Fruit fly (Drosophila melanogaster) whole organism, prepupa: Measurements from ENCODE around the gene CG13675.

Experiments
- CG10631 ChIP-seq: fragments of 200-800 bp; sonication (Bioruptor generic); optimal IDR thresholded peaks from 2 replicates; lab custom pipeline; 2016; ENCODE audit warnings: missing biosample characterization, missing genetic modification characterization
- CG11762 ChIP-seq: fragments of 200-800 bp; sonication (Bioruptor generic); optimal IDR thresholded peaks from 3 replicates; lab custom pipeline; 2016; ENCODE audit warnings: missing biosample characterization, missing genetic modification characterization; ENCODE audit not compliant: insufficient read depth
- CG11902 ChIP-seq: fragments of 200-800 bp; sonication (Bioruptor generic); optimal IDR thresholded peaks from 3 replicates; lab custom pipeline; 2016; ENCODE audit warnings: missing biosample characterization, missing genetic modification characterization
- CG15336 ChIP-seq: fragments of 200-800 bp; sonication (Bioruptor generic); IDR thresholded peaks from 2 replicates; pipeline ENCODE4 v1.3.6; 2022; ENCODE audit warnings: missing biosample characterization, missing genetic modification characterization
- CG1621 ChIP-seq: fragments of 200-800 bp; sonication (Bioruptor generic); optimal IDR thresholded peaks from 3 replicates; lab custom pipeline; 2018; ENCODE audit warnings: missing biosample characterization, mild to moderate bottlenecking, missing genetic modification characterization
- CG16779 ChIP-seq: fragments of 200-800 bp; sonication (Bioruptor generic); optimal IDR thresholded peaks from 3 replicates; lab custom pipeline; 2017; ENCODE audit warnings: missing biosample characterization, mild to moderate bottlenecking, missing genetic modification characterization
- CG3032 ChIP-seq: fragments of 200-800 bp; optimal IDR thresholded peaks from 2 replicates; lab custom pipeline; 2019; ENCODE audit warnings: missing biosample characterization, mild to moderate bottlenecking, missing genetic modification characterization, moderate library complexity
- CG34406 ChIP-seq: fragments of 200-800 bp; sonication (Bioruptor generic); optimal IDR thresholded peaks from 3 replicates; lab custom pipeline; 2016; ENCODE audit warnings: missing biosample characterization, missing genetic modification characterization
- CG4318 ChIP-seq: fragments of 200-800 bp; sonication (Bioruptor generic); optimal IDR thresholded peaks from 3 replicates; lab custom pipeline; 2017; ENCODE audit warnings: missing biosample characterization, mild to moderate bottlenecking, missing genetic modification characterization
- CG6163 ChIP-seq: fragments of 200-800 bp; sonication (Bioruptor generic); IDR thresholded peaks from 3 replicates; pipeline ENCODE4 v1.3.6; 2022; ENCODE audit warnings: missing biosample characterization, missing genetic modification characterization
- CG6276 ChIP-seq: fragments of 200-800 bp; sonication (Bioruptor generic); optimal IDR thresholded peaks from 2 replicates; lab custom pipeline; 2017; ENCODE audit warnings: missing biosample characterization, mild to moderate bottlenecking, missing genetic modification characterization
- CG6792 ChIP-seq: fragments of 200-800 bp; sonication (Bioruptor generic); optimal IDR thresholded peaks from 3 replicates; lab custom pipeline; 2016; ENCODE audit warnings: missing biosample characterization, missing genetic modification characterization
- CG6808 ChIP-seq: fragments of 200-800 bp; sonication (Bioruptor generic); optimal IDR thresholded peaks from 3 replicates; lab custom pipeline; 2017; ENCODE audit warnings: missing biosample characterization, missing genetic modification characterization, mild to moderate bottlenecking, moderate library complexity, missing genetic modification reagents
- CG7368 ChIP-seq: fragments of 200-800 bp; sonication (Bioruptor generic); optimal IDR thresholded peaks from 3 replicates; lab custom pipeline; 2016; ENCODE audit warnings: missing biosample characterization, missing genetic modification characterization
- CG8119 ChIP-seq: fragments of 200-800 bp; sonication (Bioruptor generic); IDR thresholded peaks from 3 replicates; pipeline ENCODE4 v1.3.6; 2022; ENCODE audit warnings: missing biosample characterization, missing genetic modification characterization
- CG8319 ChIP-seq: fragments of 200-800 bp; sonication (Bioruptor generic); optimal IDR thresholded peaks from 3 replicates; lab custom pipeline; 2016; ENCODE audit warnings: missing biosample characterization, missing genetic modification characterization
- CG8632 ChIP-seq: fragments of 200-800 bp; sonication (Bioruptor generic); optimal IDR thresholded peaks from 3 replicates; lab custom pipeline; 2016; ENCODE audit warnings: missing biosample characterization, missing genetic modification characterization
- CG9139 ChIP-seq: fragments of 200-800 bp; sonication (Bioruptor generic); optimal IDR thresholded peaks from 3 replicates; lab custom pipeline; 2017; ENCODE audit warnings: missing biosample characterization, mild to moderate bottlenecking, missing genetic modification characterization
- Eip78C ChIP-seq: fragments of 200-800 bp; sonication (Bioruptor generic); peaks from one replicate; lab custom pipeline; 2016; ENCODE audit warnings: missing biosample characterization, missing genetic modification characterization
- Eip93F ChIP-seq: fragments of 200-800 bp; sonication (Bioruptor generic); optimal IDR thresholded peaks from 2 replicates; lab custom pipeline; 2016; ENCODE audit warnings: missing biosample characterization, mild to moderate bottlenecking, missing genetic modification characterization
- Ets21C ChIP-seq: fragments of 200-800 bp; sonication (Bioruptor generic); optimal IDR thresholded peaks from 3 replicates; lab custom pipeline; 2016; ENCODE audit warnings: missing biosample characterization, missing genetic modification characterization
- Ets96B ChIP-seq: fragments of 200-800 bp; optimal IDR thresholded peaks from 2 replicates; lab custom pipeline; 2019; ENCODE audit warnings: missing biosample characterization, mild to moderate bottlenecking, missing genetic modification characterization, moderate library complexity
- Gug ChIP-seq: fragments of 200-800 bp; sonication (Bioruptor generic); IDR thresholded peaks from 2 replicates; pipeline ENCODE4 v1.3.6; 2022; ENCODE audit warnings: missing biosample characterization, missing genetic modification characterization
- Hr38 ChIP-seq: sonication (Bioruptor generic); optimal IDR thresholded peaks from 2 replicates; lab custom pipeline; 2016; ENCODE audit warnings: missing biosample characterization, missing genetic modification characterization
- Hr39 ChIP-seq: fragments of 200-800 bp; sonication (Bioruptor generic); optimal IDR thresholded peaks from 2 replicates; lab custom pipeline; 2016; ENCODE audit warnings: missing biosample characterization, missing genetic modification characterization
- Hr4 ChIP-seq: fragments of 200-800 bp; sonication (Bioruptor generic); optimal IDR thresholded peaks from 3 replicates; lab custom pipeline; 2016; ENCODE audit warnings: missing biosample characterization, missing genetic modification characterization
- Lpt ChIP-seq: fragments of 200-800 bp; sonication (Bioruptor generic); optimal IDR thresholded peaks from 3 replicates; lab custom pipeline; 2016; ENCODE audit warnings: missing biosample characterization, missing genetic modification characterization
- Met ChIP-seq: fragments of 200-800 bp; sonication (Bioruptor generic); optimal IDR thresholded peaks from 3 replicates; lab custom pipeline; 2016; ENCODE audit warnings: missing biosample characterization, missing genetic modification characterization
- OdsH ChIP-seq: fragments of 200-800 bp; sonication (Bioruptor generic); optimal IDR thresholded peaks from 3 replicates; lab custom pipeline; 2016; ENCODE audit warnings: missing biosample characterization, missing genetic modification characterization
- Smox ChIP-seq: fragments of 200-800 bp; sonication (Bioruptor generic); optimal IDR thresholded peaks from 3 replicates; lab custom pipeline; 2016; ENCODE audit warnings: missing biosample characterization, missing genetic modification characterization
- Sox102F ChIP-seq: fragments of 200-800 bp; sonication (Bioruptor generic); optimal IDR thresholded peaks from 2 replicates; lab custom pipeline; 2016; ENCODE audit warnings: missing biosample characterization, mild to moderate bottlenecking, missing genetic modification characterization
- Sox15 ChIP-seq: fragments of 200-800 bp; sonication (Bioruptor generic); optimal IDR thresholded peaks from 3 replicates; lab custom pipeline; 2016; ENCODE audit warnings: missing biosample characterization, missing genetic modification characterization
- acj6 ChIP-seq: fragments of 200-800 bp; sonication (Bioruptor generic); optimal IDR thresholded peaks from 3 replicates; lab custom pipeline; 2016; ENCODE audit warnings: missing biosample characterization, missing genetic modification characterization
- dsx ChIP-seq: fragments of 200-800 bp; optimal IDR thresholded peaks from 3 replicates; lab custom pipeline; 2019; ENCODE audit warnings: missing biosample characterization, mild to moderate bottlenecking, missing genetic modification characterization, moderate library complexity; ENCODE audit not compliant: poor library complexity, severe bottlenecking
- eg ChIP-seq: fragments of 200-800 bp; sonication (Bioruptor generic); IDR thresholded peaks from 3 replicates; pipeline ENCODE4 v1.3.6; 2022; ENCODE audit warnings: missing biosample characterization, missing genetic modification characterization
- esn ChIP-seq: fragments of 200-800 bp; sonication (Bioruptor generic); optimal IDR thresholded peaks from 2 replicates; lab custom pipeline; 2016; ENCODE audit warnings: missing biosample characterization, mild to moderate bottlenecking, missing genetic modification characterization, moderate library complexity
- fd59A ChIP-seq: fragments of 200-800 bp; sonication (Bioruptor generic); optimal IDR thresholded peaks from 2 replicates; lab custom pipeline; 2017; ENCODE audit warnings: missing biosample characterization, mild to moderate bottlenecking, missing genetic modification characterization, missing genetic modification reagents
- fd85E ChIP-seq: fragments of 200-800 bp; sonication (Bioruptor generic); optimal IDR thresholded peaks from 3 replicates; lab custom pipeline; 2016; ENCODE audit warnings: missing biosample characterization, missing genetic modification characterization
- fkh ChIP-seq: fragments of 200-800 bp; sonication (Bioruptor generic); optimal IDR thresholded peaks from 3 replicates; lab custom pipeline; 2017; ENCODE audit warnings: missing biosample characterization, mild to moderate bottlenecking, missing genetic modification characterization, moderate library complexity
- lz ChIP-seq: fragments of 200-800 bp; sonication (Bioruptor generic); optimal IDR thresholded peaks from 3 replicates; lab custom pipeline; 2016; ENCODE audit warnings: missing biosample characterization, missing genetic modification characterization
- pdm3 ChIP-seq: fragments of 200-800 bp; sonication (Bioruptor generic); optimal IDR thresholded peaks from 3 replicates; lab custom pipeline; 2016; ENCODE audit warnings: missing biosample characterization, missing genetic modification characterization
- salr ChIP-seq, 2 experiments: fragments of 200-800 bp; sonication (Bioruptor generic); optimal IDR thresholded peaks; 3 replicates each; lab custom pipeline; 2016 to 2018; ENCODE audit warnings: missing biosample characterization in 2 of 2, missing genetic modification characterization in 2 of 2, mild to moderate bottlenecking in 1 of 2
- spab ChIP-seq: fragments of 200-800 bp; sonication (Bioruptor generic); optimal IDR thresholded peaks from 2 replicates; lab custom pipeline; 2017; ENCODE audit warnings: missing biosample characterization, mild to moderate bottlenecking, missing genetic modification characterization, missing genetic modification reagents
- ss ChIP-seq, 2 experiments: fragments of 200-800 bp; sonication (Bioruptor generic); optimal IDR thresholded peaks; 2 replicates in 1 of 2; 3 replicates in 1 of 2; lab custom pipeline; 2017 to 2018; ENCODE audit warnings: mild to moderate bottlenecking in 2 of 2, missing biosample characterization in 2 of 2, missing genetic modification characterization in 2 of 2, moderate library complexity in 1 of 2
- svp ChIP-seq: fragments of 200-800 bp; sonication (Bioruptor generic); peaks from one replicate; lab custom pipeline; 2016; ENCODE audit warnings: missing biosample characterization, missing genetic modification characterization
- topi ChIP-seq: fragments of 200-800 bp; sonication (Bioruptor generic); optimal IDR thresholded peaks from 3 replicates; lab custom pipeline; 2016; ENCODE audit warnings: missing biosample characterization, missing genetic modification characterization
- vri ChIP-seq: fragments of 200-800 bp; sonication (Bioruptor generic); optimal IDR thresholded peaks from 3 replicates; lab custom pipeline; 2016; ENCODE audit warnings: missing biosample characterization, mild to moderate bottlenecking, missing genetic modification characterization

Gene CG13675

DNA sequence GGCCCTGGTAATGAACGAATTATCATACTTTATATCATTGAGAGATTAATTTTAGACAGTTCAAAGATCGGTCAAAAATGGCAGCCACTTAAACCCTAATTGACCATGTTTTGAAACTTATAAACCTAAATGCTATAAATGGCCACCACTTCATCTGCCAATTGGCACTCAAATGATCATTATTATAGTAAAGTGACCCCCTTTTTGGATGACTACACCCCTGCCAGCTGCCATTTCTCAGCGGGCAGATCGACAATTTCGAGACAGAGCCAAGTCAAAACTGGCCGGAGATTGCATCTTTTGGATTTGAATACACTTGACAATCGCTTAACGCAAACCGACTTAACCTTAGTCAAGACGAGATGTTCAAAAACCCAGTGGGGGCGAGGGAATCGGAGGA is 9.1 kb downstream of the CG13675 start (continued):
- TF ChIP-seq dsx: no peak
- TF ChIP-seq CG16779: no peak
- TF ChIP-seq spab (GFP tag; lab: Kevin White, UChicago): no peak
- no peak for TF ChIP-seq fd85E
- no peak for TF ChIP-seq CG4318 (GFP tag; lab: Kevin White, UChicago)
- no peak for TF ChIP-seq CG10631 (GFP tag; lab: Kevin White, UChicago)
- TF ChIP-seq CG11902 (GFP tag; lab: Kevin White, UChicago): no peak
- peak; percentile 45 for TF ChIP-seq CG34406
- peak; percentile 28 for TF ChIP-seq acj6 (GFP tag; lab: Kevin White, UChicago)
- peak; percentile 15 for TF ChIP-seq Hr4
- no peak for TF ChIP-seq CG8319 (GFP tag; lab: Kevin White, UChicago)
- peak; percentile 78 for TF ChIP-seq Eip78C
- TF ChIP-seq vri (GFP tag; lab: Kevin White, UChicago): no peak
- peak; percentile 34 for TF ChIP-seq CG3032 (tag; lab: Kevin White, UChicago)
- no peak for TF ChIP-seq salr (GFP tag; optimal IDR thresholded peaks at IDR 0.05; lab: Kevin White, UChicago)
- TF ChIP-seq CG7368 (GFP tag; lab: Kevin White, UChicago): no peak
- TF ChIP-seq topi (GFP tag; lab: Kevin White, UChicago): peak; percentile 22
- no peak for TF ChIP-seq CG11762 (GFP tag; lab: Kevin White, UChicago)
- TF ChIP-seq svp (GFP tag; lab: Kevin White, UChicago): peak; percentile 75
- TF ChIP-seq Met: peak; percentile 29
- no peak for TF ChIP-seq CG8119 (GFP tag; lab: Robert Waterston, UW)
- TF ChIP-seq OdsH (GFP tag; lab: Kevin White, UChicago): peak; percentile 17

DNA sequence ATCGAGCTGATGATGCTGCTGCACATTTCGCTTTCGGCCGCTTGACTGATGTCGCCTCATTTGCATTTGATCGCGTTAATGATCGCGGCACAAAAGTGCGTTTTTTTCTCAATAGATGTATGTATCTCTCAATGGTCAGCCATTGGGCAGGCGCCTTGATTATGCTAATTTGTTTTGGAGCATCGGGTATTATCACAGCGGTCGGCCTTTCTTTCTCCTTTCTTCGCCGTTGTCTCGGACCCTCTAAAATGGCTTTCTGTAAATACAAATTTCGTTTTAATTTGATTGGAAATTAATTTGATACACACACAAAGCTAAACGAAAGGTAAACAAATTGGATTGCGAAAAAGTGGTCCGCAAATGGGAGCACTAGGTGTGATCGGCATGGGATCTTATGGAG is 10.0 kb downstream of the CG13675 start:
- TF ChIP-seq CG6792 (GFP tag; lab: Kevin White, UChicago): no peak

DNA sequence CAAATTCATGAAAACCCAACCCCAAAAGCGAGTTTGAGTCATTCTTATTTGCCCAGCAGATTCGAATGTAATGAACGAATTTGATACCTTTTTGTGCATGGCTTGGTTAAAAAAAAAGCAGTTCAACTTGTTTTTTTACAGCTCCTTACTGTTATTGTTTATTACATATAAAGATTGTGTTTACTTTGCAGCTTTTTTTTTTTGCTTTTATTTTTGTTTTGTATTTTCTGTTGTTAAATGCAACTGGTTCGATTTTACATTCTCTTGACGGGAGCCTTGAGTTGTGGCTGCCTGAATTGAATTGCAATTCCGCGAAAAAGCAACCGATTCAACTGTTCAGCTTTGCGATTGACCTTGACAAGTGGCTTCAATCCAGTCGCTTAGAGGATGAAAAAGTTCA is 10.8 kb downstream of the CG13675 start:
- TF ChIP-seq CG10631 (GFP tag; lab: Kevin White, UChicago) (no peak), OdsH (GFP tag; lab: Kevin White, UChicago) (no peak), fd59A (GFP tag; lab: Kevin White, UChicago) (no peak), salr (GFP tag; optimal IDR thresholded peaks at IDR 0.05; lab: Kevin White, UChicago) (no peak), Eip93F (GFP tag; lab: Kevin White, UChicago) (no peak), vri (GFP tag; lab: Kevin White, UChicago) (no peak), CG8632 (GFP tag; lab: Kevin White, UChicago) (peak; percentile 10), Lpt (GFP tag; lab: Kevin White, UChicago) (no peak), Sox15 (GFP tag; lab: Kevin White, UChicago) (no peak), Met (no peak), Hr39 (GFP tag; lab: Kevin White, UChicago) (no peak), Gug (GFP tag; lab: Robert Waterston, UW) (no peak), fkh (no peak), acj6 (GFP tag; lab: Kevin White, UChicago) (no peak), CG6808 (GFP tag; lab: Kevin White, UChicago) (peak; percentile 41), CG7368 (GFP tag; lab: Kevin White, UChicago) (no peak), Ets21C (GFP tag; lab: Kevin White, UChicago) (no peak), CG6792 (GFP tag; lab: Kevin White, UChicago) (no peak), pdm3 (no peak), fd85E (no peak), topi (GFP tag; lab: Kevin White, UChicago) (no peak), ss (GFP tag; optimal IDR thresholded peaks at IDR 0.05; lab: Kevin White, UChicago) (peak in 1 of 2 experiments; percentile 36), CG6276 (GFP tag; lab: Kevin White, UChicago) (no peak), CG8319 (GFP tag; lab: Kevin White, UChicago) (no peak), Hr38 (no peak), CG4318 (GFP tag; lab: Kevin White, UChicago) (no peak), CG6163 (GFP tag; lab: Robert Waterston, UW) (no peak; the same call in 2 of the 3 replicates), CG9139 (GFP tag; lab: Kevin White, UChicago) (peak; percentile 36), Sox102F (no peak), eg (GFP tag; lab: Robert Waterston, UW) (no peak), CG11902 (GFP tag; lab: Kevin White, UChicago) (no peak), CG1621 (no peak), Ets96B (tag; lab: Kevin White, UChicago) (no peak), CG16779 (no peak), CG15336 (peak; percentile 37; the same call in 1 of the 2 replicates), CG8119 (GFP tag; lab: Robert Waterston, UW) (no peak), esn (no peak), Smox (GFP tag; lab: Kevin White, UChicago) (no peak), lz (GFP tag; lab: Kevin White, UChicago) (no peak)
